Fruit fly (Drosophila melanogaster): ENCODE data around the gene fax.

The fax gene

DNA sequence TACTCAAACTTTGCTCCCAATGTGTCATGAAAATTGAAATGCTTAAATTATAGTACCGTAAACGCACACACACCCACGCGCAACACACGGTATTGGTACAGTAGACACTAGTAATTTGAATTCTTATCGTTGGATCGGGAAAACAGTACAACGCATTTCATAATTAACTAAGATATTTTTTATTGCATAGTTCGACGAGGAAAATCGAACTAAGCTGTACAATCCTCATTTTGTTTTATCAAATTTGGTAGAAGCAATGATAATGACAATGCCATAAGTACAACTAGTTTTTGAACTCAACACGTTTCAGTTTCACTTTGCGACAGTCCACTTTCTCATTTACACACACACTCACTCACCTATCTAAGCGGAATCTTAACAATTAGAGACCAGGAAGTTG, 30.9 kb downstream of the fax start (continued):
- TF ChIP-seq CG17829 (tag; optimal IDR thresholded peaks at IDR 0.05) (peak; percentile 66), CG17186 (GFP tag; optimal IDR thresholded peaks at IDR 0.05) (peak; percentile 6), CG2199 (GFP tag; IDR thresholded peaks at IDR 0.05) (0 out of 3 replicates have a peak, but pooled peaks have one; percentile 25), CG1647 (GFP tag; optimal IDR thresholded peaks at IDR 0.05) (peak; percentile 18), MTF-1 (GFP tag; optimal IDR thresholded peaks at IDR 0.05; ENCODE audit: borderline replicate concordance) (peak; percentile 41), gem (tag; optimal IDR thresholded peaks at IDR 0.05) (peak; percentile 80), Antp (GFP tag; optimal IDR thresholded peaks at IDR 0.05) (peak; percentile 55), org-1 (GFP tag; optimal IDR thresholded peaks at IDR 0.05) (peak; percentile 50), CG11398 (GFP tag; optimal IDR thresholded peaks at IDR 0.05) (peak; percentile 36), CG10543 (GFP tag; optimal IDR thresholded peaks at IDR 0.05) (peak; percentile 74), Abd-B (GFP tag; optimal IDR thresholded peaks at IDR 0.05) (peak; percentile 21), HLH3B (GFP tag; IDR thresholded peaks at IDR 0.05) (peak; percentile 60), zfh2 (GFP tag; optimal IDR thresholded peaks at IDR 0.05) (peak; percentile 65), Oaz (GFP tag; IDR thresholded peaks at IDR 0.05) (peak; percentile 27; the same call in 1 of the 2 replicates), CG7987 (GFP tag; optimal IDR thresholded peaks at IDR 0.05) (no peak), NFAT (GFP tag; IDR thresholded peaks at IDR 0.05) (peak; percentile 38; the same call in 1 of the 2 replicates), CG32767 (GFP tag; IDR thresholded peaks at IDR 0.05) (peak; percentile 50; the same call in 1 of the 2 replicates), pros (GFP tag; optimal IDR thresholded peaks at IDR 0.05) (peak; percentile 0), Xrp1 (GFP tag; IDR thresholded peaks at IDR 0.05) (peak; percentile 51; the same call in 1 of the 2 replicates), pnt (GFP tag; optimal IDR thresholded peaks at IDR 0.05) (peak; percentile 63), CG32532 (GFP tag; IDR thresholded peaks at IDR 0.05) (peak; percentile 74), CG34376 (GFP tag; optimal IDR thresholded peaks at IDR 0.05) (no peak), jigr1 (GFP tag; IDR thresholded peaks at IDR 0.05) (no peak), CoRest (tag; optimal IDR thresholded peaks at IDR 0.05) (peak; percentile 73), prd (optimal IDR thresholded peaks at IDR 0.05) (no peak), prd (GFP tag; IDR thresholded peaks at IDR 0.05) (peak; percentile 67; the same call in 2 of the 3 replicates), btn (GFP tag; optimal IDR thresholded peaks at IDR 0.05) (peak; percentile 15), CG18619 (GFP tag; optimal IDR thresholded peaks at IDR 0.05) (peak; percentile 63), kay (GFP tag; optimal IDR thresholded peaks at IDR 0.05) (peak; percentile 25), Dad (GFP tag; optimal IDR thresholded peaks at IDR 0.05) (no peak), Dip3 (GFP tag; optimal IDR thresholded peaks at IDR 0.05) (peak; percentile 45), CG18599 (GFP tag; optimal IDR thresholded peaks at IDR 0.05) (no peak), az2 (GFP tag; optimal IDR thresholded peaks at IDR 0.05) (peak; percentile 57), ranshi (GFP tag; IDR thresholded peaks at IDR 0.05) (0 out of 2 replicates have a peak, but pooled peaks have one; percentile 21), amos (GFP tag; IDR thresholded peaks at IDR 0.05; ENCODE audit: partially characterized antibody) (no peak), croc (GFP tag; conservative IDR thresholded peaks at IDR 0.05) (peak; percentile 38; the same call in 1 of the 3 replicates), CTCF (GFP tag; optimal IDR thresholded peaks at IDR 0.05) (no peak), Oli (tag; optimal IDR thresholded peaks at IDR 0.05) (peak; percentile 72), chinmo (GFP tag; IDR thresholded peaks at IDR 0.05; ENCODE audit: partially characterized antibody) (no peak), CG9817 (tag; optimal IDR thresholded peaks at IDR 0.05) (peak; percentile 78), lab (GFP tag; optimal IDR thresholded peaks at IDR 0.05) (peak; percentile 88), CG8478 (optimal IDR thresholded peaks at IDR 0.05) (no peak), Neu2 (GFP tag; optimal IDR thresholded peaks at IDR 0.05; ENCODE audit: borderline replicate concordance) (no peak), Eip74EF (GFP tag; optimal IDR thresholded peaks at IDR 0.05) (peak in 1 of 2 experiments; percentile 80), bab2 (GFP tag; optimal IDR thresholded peaks at IDR 0.05) (peak; percentile 61), H2.0 (GFP tag; IDR thresholded peaks at IDR 0.05) (no peak), Nf-YB (GFP tag; optimal IDR thresholded peaks at IDR 0.05) (peak; percentile 1), NC2β (GFP tag; optimal IDR thresholded peaks at IDR 0.05) (peak; percentile 14), CG4424 (GFP tag; optimal IDR thresholded peaks at IDR 0.05) (peak; percentile 52), trem (tag; optimal IDR thresholded peaks at IDR 0.05) (peak; percentile 42), zen (tag; optimal IDR thresholded peaks at IDR 0.05) (peak; percentile 2)

Data from whole organism, embryonic.